Fruit fly (Drosophila melanogaster) whole organism, pupa: Measurements from ENCODE around the gene Rab3GAP1.
A peak's percentile ranks its signal among the peaks of the same experiment; 100 is the strongest.

Experiments
- CG10348 ChIP-seq: fragments of 200-800 bp; sonication (Bioruptor generic); IDR thresholded peaks from 2 replicates; pipeline ENCODE4 v1.3.6; 2022; ENCODE audit warnings: missing biosample characterization, missing genetic modification characterization
- CG12605 ChIP-seq: fragments of 200-800 bp; sonication (Bioruptor generic); IDR thresholded peaks from 2 replicates; pipeline ENCODE4 v1.3.6; 2022; ENCODE audit warnings: missing biosample characterization, missing genetic modification characterization
- CG13204 ChIP-seq: fragments of 200-800 bp; sonication (Bioruptor generic); optimal IDR thresholded peaks from 2 replicates; lab custom pipeline; 2018; ENCODE audit warnings: missing biosample characterization, mild to moderate bottlenecking, missing genetic modification characterization, moderate library complexity
- CG14655 ChIP-seq: fragments of 200-800 bp; sonication (Bioruptor generic); optimal IDR thresholded peaks from 3 replicates; lab custom pipeline; 2017; ENCODE audit warnings: mild to moderate bottlenecking, missing biosample characterization, missing genetic modification reagents, missing genetic modification characterization
- CG15710 ChIP-seq: fragments of 200-800 bp; sonication (Bioruptor generic); optimal IDR thresholded peaks from 2 replicates; lab custom pipeline; 2018; ENCODE audit warnings: missing biosample characterization, mild to moderate bottlenecking, missing genetic modification characterization, moderate library complexity
- CG17806 ChIP-seq: fragments of 200-800 bp; sonication (Bioruptor generic); optimal IDR thresholded peaks from 2 replicates; lab custom pipeline; 2018; ENCODE audit warnings: missing biosample characterization, mild to moderate bottlenecking, missing genetic modification characterization, moderate library complexity
- CG32121 ChIP-seq: fragments of 200-800 bp; sonication (Bioruptor generic); IDR thresholded peaks from 2 replicates; pipeline ENCODE4 v1.3.6; 2022; ENCODE audit warnings: missing biosample characterization, missing genetic modification characterization
- CG34367 ChIP-seq: fragments of 200-800 bp; sonication (Bioruptor generic); optimal IDR thresholded peaks from 2 replicates; lab custom pipeline; 2018; ENCODE audit warnings: missing biosample characterization, mild to moderate bottlenecking, missing genetic modification characterization
- CG4496 ChIP-seq: fragments of 200-800 bp; sonication (Bioruptor generic); IDR thresholded peaks from 3 replicates; pipeline ENCODE4 v1.3.6; 2022; ENCODE audit warnings: missing biosample characterization, missing genetic modification characterization
- CG8159 ChIP-seq: fragments of 200-800 bp; sonication (Bioruptor generic); optimal IDR thresholded peaks from 3 replicates; lab custom pipeline; 2018; ENCODE audit warnings: missing biosample characterization, mild to moderate bottlenecking, missing genetic modification characterization, moderate library complexity
- CG8301 ChIP-seq: fragments of 200-800 bp; sonication (Bioruptor generic); optimal IDR thresholded peaks from 2 replicates; lab custom pipeline; 2018; ENCODE audit warnings: missing biosample characterization, mild to moderate bottlenecking, missing genetic modification characterization
- CG9948 ChIP-seq: fragments of 200-800 bp; sonication (Bioruptor generic); optimal IDR thresholded peaks from 2 replicates; lab custom pipeline; 2018; ENCODE audit warnings: missing biosample characterization, mild to moderate bottlenecking, missing genetic modification characterization, moderate library complexity
- D1 ChIP-seq: fragments of 200-800 bp; sonication (Bioruptor generic); optimal IDR thresholded peaks from 2 replicates; lab custom pipeline; 2018; ENCODE audit warnings: missing biosample characterization, mild to moderate bottlenecking, missing genetic modification characterization, moderate library complexity
- EcR ChIP-seq: fragments of 200-800 bp; sonication (Bioruptor generic); optimal IDR thresholded peaks from 3 replicates; lab custom pipeline; 2019; ENCODE audit warnings: missing biosample characterization, missing genetic modification characterization, mild to moderate bottlenecking, moderate library complexity, missing genetic modification reagents
- Ets98B ChIP-seq: fragments of 200-800 bp; sonication (Bioruptor generic); IDR thresholded peaks from 2 replicates; pipeline ENCODE4 v1.3.6; 2022; ENCODE audit warnings: missing biosample characterization, missing genetic modification characterization
- Pif1A ChIP-seq: fragments of 200-800 bp; sonication (Bioruptor generic); optimal IDR thresholded peaks from 3 replicates; lab custom pipeline; 2016; ENCODE audit warnings: missing biosample characterization, missing genetic modification characterization
- Pif1B ChIP-seq: fragments of 200-800 bp; sonication (Bioruptor generic); optimal IDR thresholded peaks from 3 replicates; lab custom pipeline; 2016; ENCODE audit warnings: missing biosample characterization, missing genetic modification characterization
- Snoo ChIP-seq: fragments of 200-800 bp; sonication (Bioruptor generic); optimal IDR thresholded peaks from 3 replicates; lab custom pipeline; 2017; ENCODE audit warnings: missing biosample characterization, mild to moderate bottlenecking, missing genetic modification characterization, inconsistent platforms
- fd96Ca ChIP-seq: fragments of 200-800 bp; sonication (Bioruptor generic); IDR thresholded peaks from 3 replicates; pipeline ENCODE4 v1.3.6; 2022; ENCODE audit warnings: missing biosample characterization, missing genetic modification characterization
- gl ChIP-seq: fragments of 200-800 bp; sonication (Bioruptor generic); optimal IDR thresholded peaks from 2 replicates; lab custom pipeline; 2018; ENCODE audit warnings: missing biosample characterization, mild to moderate bottlenecking, missing genetic modification characterization
- rn ChIP-seq: fragments of 200-800 bp; sonication (Bioruptor generic); IDR thresholded peaks from 2 replicates; pipeline ENCODE4 v1.3.6; 2022; ENCODE audit warnings: missing biosample characterization, missing genetic modification characterization

Rab3GAP1 gene

DNA sequence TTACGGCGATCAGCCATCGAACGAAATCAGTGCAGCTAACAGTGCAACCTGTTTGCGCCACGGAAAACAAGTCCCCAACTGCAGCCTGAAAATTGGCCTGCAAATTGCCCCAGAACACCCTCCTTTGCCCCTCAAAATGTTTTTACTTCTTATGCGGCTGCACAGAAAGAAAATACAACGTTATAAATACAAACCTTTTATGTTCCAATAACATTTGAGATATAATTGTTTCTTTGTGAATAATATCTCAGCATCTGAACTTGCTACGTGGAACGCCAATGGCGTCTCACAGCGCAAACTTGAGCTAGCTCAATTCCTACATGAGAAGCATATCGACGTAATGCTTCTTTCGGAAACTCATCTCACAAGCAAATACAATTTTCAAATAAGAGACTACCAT is 40.5 kb downstream of the Rab3GAP1 start:
- TF ChIP-seq CG8301 (tag; lab: Kevin White, UChicago) (peak; percentile 3), CG14655 (GFP tag; lab: Kevin White, UChicago) (peak; percentile 9), CG8159 (tag; lab: Kevin White, UChicago) (peak; percentile 35), Snoo (tag; lab: Kevin White, UChicago) (peak; percentile 1), Ets98B (peak; percentile 18; the same call in 1 of the 2 replicates)

DNA sequence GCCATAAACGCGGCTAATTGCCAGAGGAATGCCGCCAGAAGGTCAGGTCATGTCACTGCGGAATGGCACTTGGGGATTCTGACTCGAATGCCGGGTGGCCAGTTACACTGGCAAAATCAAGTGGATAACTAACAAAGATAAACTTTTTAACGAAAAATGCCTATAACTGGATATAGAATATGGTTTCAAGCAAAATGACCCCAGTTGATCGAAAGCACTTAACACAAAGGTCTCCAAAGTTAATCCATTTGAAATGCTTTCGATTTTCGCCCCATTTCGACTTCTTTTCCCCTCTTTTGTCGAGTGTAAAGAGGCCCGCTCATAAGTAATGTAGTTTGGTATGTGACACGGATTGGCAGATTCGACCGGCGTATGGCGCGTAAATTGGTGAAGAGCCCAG is 42.3 kb downstream of the Rab3GAP1 start:
- TF ChIP-seq fd96Ca (GFP tag; lab: Robert Waterston, UW) (0 out of 3 replicates have a peak, but pooled peaks have one; percentile 7), Snoo (tag; lab: Kevin White, UChicago) (peak; percentile 43), Pif1A (GFP tag; lab: Kevin White, UChicago) (no peak), CG12605 (GFP tag; lab: Robert Waterston, UW) (no peak), Ets98B (0 out of 2 replicates have a peak, but pooled peaks have one; percentile 11), CG14655 (GFP tag; lab: Kevin White, UChicago) (peak; percentile 17), CG9948 (tag; lab: Kevin White, UChicago) (no peak), CG4496 (GFP tag; lab: Robert Waterston, UW) (no peak), CG8159 (tag; lab: Kevin White, UChicago) (no peak), gl (tag; lab: Kevin White, UChicago) (no peak), CG32121 (GFP tag; lab: Robert Waterston, UW) (no peak), rn (GFP tag; lab: Robert Waterston, UW) (no peak), CG15710 (tag; lab: Kevin White, UChicago) (no peak), Pif1B (GFP tag; lab: Kevin White, UChicago) (peak; percentile 41), CG8301 (tag; lab: Kevin White, UChicago) (peak; percentile 24), CG34367 (tag; lab: Kevin White, UChicago) (no peak)

- no peak for TF ChIP-seq fd96Ca (GFP tag; lab: Robert Waterston, UW)
- TF ChIP-seq CG9948 (tag; lab: Kevin White, UChicago): peak; percentile 0
- TF ChIP-seq rn (GFP tag; lab: Robert Waterston, UW): no peak
- no peak for TF ChIP-seq CG15710 (tag; lab: Kevin White, UChicago)
- TF ChIP-seq CG8159 (tag; lab: Kevin White, UChicago): no peak
- TF ChIP-seq Snoo (tag; lab: Kevin White, UChicago): no peak
- no peak for TF ChIP-seq CG10348
- no peak for TF ChIP-seq Ets98B
- TF ChIP-seq Pif1B (GFP tag; lab: Kevin White, UChicago): no peak
- peak; percentile 40 for TF ChIP-seq CG8301 (tag; lab: Kevin White, UChicago)
- TF ChIP-seq CG14655 (GFP tag; lab: Kevin White, UChicago): peak; percentile 65
These were observed 51.0 kb downstream of the Rab3GAP1 start for dm6 chr2L:1559811-1560501.

DNA sequence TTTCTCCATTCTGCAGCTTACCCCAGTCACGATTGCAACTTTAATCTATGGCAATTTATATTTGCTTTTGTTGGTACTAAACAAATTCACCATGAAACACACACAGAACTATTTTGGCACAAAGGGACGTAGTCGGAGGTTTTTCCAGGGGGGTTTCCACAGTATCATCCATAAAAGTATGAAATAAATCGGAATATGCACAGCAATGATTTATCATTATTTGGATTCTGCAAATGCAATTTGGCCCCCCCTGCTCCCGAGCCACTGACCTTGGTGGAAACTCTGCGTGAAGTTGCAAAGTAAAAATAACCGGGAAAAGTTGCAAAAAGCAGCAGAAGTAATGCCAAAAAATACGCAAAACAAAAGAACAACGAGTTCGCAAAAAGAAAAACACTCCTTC is 53.0 kb downstream of the Rab3GAP1 start:
- peak; percentile 65 for TF ChIP-seq CG14655 (GFP tag; lab: Kevin White, UChicago)
- peak; percentile 33; the same call in 1 of the 2 replicates for TF ChIP-seq rn (GFP tag; lab: Robert Waterston, UW)
- TF ChIP-seq CG13204 (GFP tag; lab: Kevin White, UChicago): no peak
- peak; percentile 53 for TF ChIP-seq Ets98B
- no peak for TF ChIP-seq Pif1B (GFP tag; lab: Kevin White, UChicago)
- 0 out of 2 replicates have a peak, but pooled peaks have one; percentile 25 for TF ChIP-seq CG10348
- TF ChIP-seq CG8301 (tag; lab: Kevin White, UChicago): peak; percentile 60
- TF ChIP-seq CG4496 (GFP tag; lab: Robert Waterston, UW): peak; percentile 67; the same call in 2 of the 3 replicates
- TF ChIP-seq fd96Ca (GFP tag; lab: Robert Waterston, UW): peak; percentile 84
- TF ChIP-seq CG9948 (tag; lab: Kevin White, UChicago): peak; percentile 5
- peak; percentile 30; the same call in 1 of the 2 replicates for TF ChIP-seq CG32121 (GFP tag; lab: Robert Waterston, UW)
- no peak for TF ChIP-seq Snoo (tag; lab: Kevin White, UChicago)

DNA sequence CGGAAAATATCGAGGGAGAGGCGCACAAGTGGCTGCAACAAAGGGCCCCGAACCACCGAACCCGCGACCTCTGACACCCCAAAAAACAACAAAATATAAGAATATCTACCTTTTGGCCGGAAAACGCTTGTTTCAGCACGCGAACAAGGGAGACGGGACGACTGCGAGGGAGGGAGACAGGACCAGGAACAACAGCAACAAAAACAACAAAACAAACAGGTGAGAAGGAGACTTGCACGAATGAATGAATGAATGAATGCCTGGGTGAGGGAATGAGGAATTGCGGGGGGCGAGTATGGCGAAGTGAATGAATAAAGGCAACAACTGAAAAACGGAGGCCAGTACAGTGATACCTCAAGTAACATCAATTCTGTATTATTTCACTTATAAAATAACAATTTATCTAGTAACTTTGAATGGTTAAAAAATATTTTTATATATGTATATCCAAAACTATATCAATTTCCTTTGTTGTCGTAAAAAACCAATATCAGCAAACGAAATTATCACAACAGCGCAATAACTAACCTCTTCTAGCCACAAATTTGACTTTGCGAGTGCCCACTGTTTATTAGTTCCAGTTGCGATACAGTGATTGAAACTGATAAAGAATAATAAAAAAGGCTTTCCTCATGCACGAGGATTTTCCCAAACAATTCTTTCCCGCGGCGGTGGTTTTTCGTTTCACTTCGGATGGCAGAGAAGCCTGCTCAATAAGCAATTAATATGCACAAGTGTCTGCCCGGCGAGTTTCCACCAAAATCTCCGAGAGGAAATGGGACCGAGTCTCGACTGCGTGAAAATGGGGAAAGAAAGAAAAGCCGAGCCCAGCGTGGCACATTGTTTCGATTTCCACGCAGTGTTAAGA is 54.0 kb downstream of the Rab3GAP1 start:
- TF ChIP-seq CG9948 (tag; lab: Kevin White, UChicago): peak; percentile 6
- TF ChIP-seq CG13204 (GFP tag; lab: Kevin White, UChicago): no peak
- TF ChIP-seq Pif1A (GFP tag; lab: Kevin White, UChicago): peak; percentile 12
- peak; percentile 28 for TF ChIP-seq CG14655 (GFP tag; lab: Kevin White, UChicago)
- peak; percentile 21 for TF ChIP-seq CG15710 (tag; lab: Kevin White, UChicago)
- no peak for TF ChIP-seq gl (tag; lab: Kevin White, UChicago)
- no peak for TF ChIP-seq CG34367 (tag; lab: Kevin White, UChicago)
- TF ChIP-seq CG8159 (tag; lab: Kevin White, UChicago): peak; percentile 47
- no peak for TF ChIP-seq CG8301 (tag; lab: Kevin White, UChicago)
- TF ChIP-seq, all 21 proteins: peak for 5

DNA sequence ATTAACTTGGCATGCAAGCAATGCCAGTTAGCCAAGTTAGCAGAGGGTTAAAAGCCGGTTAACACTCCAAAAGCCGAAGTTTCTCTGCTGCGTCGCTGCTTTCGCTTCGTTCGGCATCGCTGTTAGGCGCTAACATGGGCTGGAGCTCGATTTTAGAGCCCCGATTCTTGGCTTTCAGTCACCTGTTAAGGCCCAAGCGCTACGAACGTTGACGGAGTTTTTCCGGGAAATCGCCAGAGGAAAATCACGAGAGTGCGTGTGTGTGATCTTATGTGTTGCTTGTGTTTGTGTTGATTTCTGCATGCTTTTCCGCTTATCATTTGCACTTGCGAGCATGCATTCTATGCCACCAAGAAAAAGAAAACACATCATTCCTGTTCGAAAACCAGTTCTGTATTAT is 56.0 kb downstream of the Rab3GAP1 start, which contains the start of gene haf:
TSS of gene haf (plus strand) at position 176 of the 400 bp plus-strand sequence.
- no peak for TF ChIP-seq gl (tag; lab: Kevin White, UChicago)
- peak; percentile 52; the same call in 2 of the 3 replicates for TF ChIP-seq CG4496 (GFP tag; lab: Robert Waterston, UW)
- no peak for TF ChIP-seq CG10348
- TF ChIP-seq CG8159 (tag; lab: Kevin White, UChicago): no peak
- no peak for TF ChIP-seq Pif1B (GFP tag; lab: Kevin White, UChicago)
- TF ChIP-seq rn (GFP tag; lab: Robert Waterston, UW): no peak
- TF ChIP-seq D1: no peak
- no peak for TF ChIP-seq fd96Ca (GFP tag; lab: Robert Waterston, UW)
- peak; percentile 18 for TF ChIP-seq CG13204 (GFP tag; lab: Kevin White, UChicago)
- no peak for TF ChIP-seq CG34367 (tag; lab: Kevin White, UChicago)
- no peak for TF ChIP-seq CG12605 (GFP tag; lab: Robert Waterston, UW)
- TF ChIP-seq CG17806 (tag; lab: Kevin White, UChicago): no peak
- TF ChIP-seq CG8301 (tag; lab: Kevin White, UChicago): no peak
- TF ChIP-seq Pif1A (GFP tag; lab: Kevin White, UChicago): no peak
- TF ChIP-seq CG9948 (tag; lab: Kevin White, UChicago): no peak
- 0 out of 2 replicates have a peak, but pooled peaks have one; percentile 30 for TF ChIP-seq CG32121 (GFP tag; lab: Robert Waterston, UW)
- no peak for TF ChIP-seq CG15710 (tag; lab: Kevin White, UChicago)
- no peak for TF ChIP-seq Snoo (tag; lab: Kevin White, UChicago)
- TF ChIP-seq EcR (GFP tag; lab: Kevin White, UChicago): no peak
- peak; percentile 12; the same call in 1 of the 2 replicates for TF ChIP-seq Ets98B
- TF ChIP-seq CG14655 (GFP tag; lab: Kevin White, UChicago): no peak
- TF ChIP-seq, all 21 proteins: peak for 4
